Worm (Caenorhabditis elegans) whole organism, late embryonic: ENCODE results near the gene K10C9.4.

Source experiments
- ama-1 ChIP-seq: fragments of 150-350 bp; optimal IDR thresholded peaks from 2 replicates; lab custom pipeline; 2014
- ceh-22 ChIP-seq: sonication (generic microtip); optimal IDR thresholded peaks from 2 replicates; lab custom pipeline; 2017; ENCODE audit warnings: missing biosample characterization, missing genetic modification characterization
- ets-4 ChIP-seq: sonication (generic microtip); optimal IDR thresholded peaks from 2 replicates; lab custom pipeline; 2016; ENCODE audit warnings: missing genetic modification characterization, missing compliant biosample characterization

- no peak for TF ChIP-seq ama-1 (lab: Kevin White, UChicago)
- TF ChIP-seq ceh-22 (tag; lab: Kevin White, UChicago), result no peak
- no peak for TF ChIP-seq ets-4 (tag; lab: Kevin White, UChicago)
Observed at ce11 chrV:1049334-1049733, 3.5 kb downstream of the K10C9.4 start.
